Worm (Caenorhabditis elegans) whole organism, late embryonic: ENCODE measurements around the gene srj-22.
A peak's percentile ranks its signal among the peaks of the same experiment; 100 is the strongest.

Experiments used
- C38D4.7 ChIP-seq: fragments of 200-800 bp; sonication (Bioruptor generic); optimal IDR thresholded peaks from 2 replicates; lab custom pipeline; 2018; ENCODE audit warnings: mild to moderate bottlenecking, missing genetic modification characterization, moderate library complexity, missing compliant biosample characterization
- K02D7.2 ChIP-seq: sonication (generic microtip); optimal IDR thresholded peaks from 2 replicates; lab custom pipeline; 2017; ENCODE audit warnings: mild to moderate bottlenecking, missing genetic modification characterization, missing compliant biosample characterization
- Y22D7AL.16 ChIP-seq: sonication (generic microtip); optimal IDR thresholded peaks from 2 replicates; lab custom pipeline; 2016; ENCODE audit warnings: missing genetic modification characterization, missing compliant biosample characterization
- ama-1 ChIP-seq: fragments of 150-350 bp; optimal IDR thresholded peaks from 2 replicates; lab custom pipeline; 2014
- ceh-19 ChIP-seq: fragments of 200-800 bp; sonication (Bioruptor generic); optimal IDR thresholded peaks from 2 replicates; lab custom pipeline; 2018; ENCODE audit warnings: mild to moderate bottlenecking, missing genetic modification characterization, missing compliant biosample characterization
- ceh-24 ChIP-seq: sonication (generic microtip); optimal IDR thresholded peaks from 2 replicates; lab custom pipeline; 2016; ENCODE audit warnings: mild to moderate bottlenecking, missing genetic modification characterization, missing compliant biosample characterization
- ceh-30 ChIP-seq: fragments of 150-350 bp; optimal IDR thresholded peaks from 2 replicates; lab custom pipeline; 2014; ENCODE audit warnings: missing biosample characterization, missing genetic modification characterization
- ceh-45 ChIP-seq: fragments of 200-800 bp; sonication (Bioruptor generic); IDR thresholded peaks from 2 replicates; pipeline ENCODE4 v1.3.6; 2022; ENCODE audit warnings: missing genetic modification reagents, missing genetic modification characterization, missing compliant biosample characterization
- ceh-9 ChIP-seq: sonication (generic microtip); optimal IDR thresholded peaks from 2 replicates; lab custom pipeline; 2016; ENCODE audit warnings: mild to moderate bottlenecking, missing genetic modification characterization, inconsistent platforms, missing compliant biosample characterization
- dmd-4 ChIP-seq: sonication (generic microtip); optimal IDR thresholded peaks from 2 replicates; lab custom pipeline; 2016; ENCODE audit warnings: borderline replicate concordance, missing genetic modification characterization, missing compliant biosample characterization
- dve-1 ChIP-seq: sonication (generic microtip); optimal IDR thresholded peaks from 2 replicates; lab custom pipeline; 2017; ENCODE audit warnings: antibody characterized with exemption, mild to moderate bottlenecking, missing genetic modification characterization, missing compliant biosample characterization
- eyg-1 ChIP-seq: sonication (generic microtip); optimal IDR thresholded peaks from 2 replicates; lab custom pipeline; 2016; ENCODE audit warnings: missing genotype, missing genetic modification characterization, missing compliant biosample characterization
- fax-1 ChIP-seq: sonication (generic microtip); optimal IDR thresholded peaks from 2 replicates; lab custom pipeline; 2016; ENCODE audit warnings: missing genotype, missing genetic modification characterization, missing compliant biosample characterization
- fkh-6 ChIP-seq: sonication (generic microtip); optimal IDR thresholded peaks from 2 replicates; lab custom pipeline; 2016; ENCODE audit warnings: missing genetic modification characterization, missing compliant biosample characterization
- gmeb-2 ChIP-seq: sonication (generic microtip); optimal IDR thresholded peaks from 2 replicates; lab custom pipeline; 2016; ENCODE audit warnings: missing genetic modification characterization, inconsistent platforms, missing compliant biosample characterization
- hlh-13 ChIP-seq: fragments of 200-800 bp; sonication (Bioruptor generic); optimal IDR thresholded peaks from 2 replicates; lab custom pipeline; 2018; ENCODE audit warnings: mild to moderate bottlenecking, missing genetic modification characterization, missing compliant biosample characterization
- hlh-15 ChIP-seq: sonication (generic microtip); optimal IDR thresholded peaks from 2 replicates; lab custom pipeline; 2016; ENCODE audit warnings: missing genetic modification characterization, missing compliant biosample characterization
- hlh-6 ChIP-seq: sonication (generic microtip); optimal IDR thresholded peaks from 2 replicates; lab custom pipeline; 2016; ENCODE audit warnings: missing genotype, missing genetic modification characterization, missing compliant biosample characterization
- hlh-8 ChIP-seq: sonication (generic microtip); optimal IDR thresholded peaks from 2 replicates; lab custom pipeline; 2016; ENCODE audit warnings: missing genotype, missing genetic modification characterization, missing compliant biosample characterization
- madf-2 ChIP-seq: sonication (generic microtip); optimal IDR thresholded peaks from 2 replicates; lab custom pipeline; 2017; ENCODE audit warnings: missing genetic modification characterization, missing compliant biosample characterization
- mec-3 ChIP-seq: sonication (generic microtip); optimal IDR thresholded peaks from 2 replicates; lab custom pipeline; 2016; ENCODE audit warnings: borderline replicate concordance, missing genetic modification characterization, missing compliant biosample characterization
- nhr-11 ChIP-seq: fragments of 150-350 bp; optimal IDR thresholded peaks from 2 replicates; lab custom pipeline; 2014; ENCODE audit warnings: missing biosample characterization, missing genetic modification characterization
- nhr-232 ChIP-seq: sonication (generic microtip); optimal IDR thresholded peaks from 2 replicates; lab custom pipeline; 2016; ENCODE audit warnings: missing genetic modification characterization, missing compliant biosample characterization
- npax-4 ChIP-seq: sonication (generic microtip); optimal IDR thresholded peaks from 2 replicates; lab custom pipeline; 2016; ENCODE audit warnings: missing genetic modification characterization, missing compliant biosample characterization
- odd-2 ChIP-seq: sonication (generic microtip); optimal IDR thresholded peaks from 2 replicates; lab custom pipeline; 2017; ENCODE audit warnings: antibody characterized with exemption, mild to moderate bottlenecking, missing genetic modification characterization, missing compliant biosample characterization
- pag-3 ChIP-seq: sonication (generic microtip); optimal IDR thresholded peaks from 2 replicates; lab custom pipeline; 2016; ENCODE audit warnings: missing compliant biosample characterization, missing genetic modification characterization, borderline replicate concordance
- pha-2 ChIP-seq: sonication (generic microtip); optimal IDR thresholded peaks from 2 replicates; lab custom pipeline; 2017; ENCODE audit warnings: mild to moderate bottlenecking, missing genetic modification characterization, missing compliant biosample characterization
- pha-4 ChIP-seq: fragments of 150-350 bp; optimal IDR thresholded peaks from 2 replicates; lab custom pipeline; 2018; ENCODE audit warnings: missing biosample characterization, missing genetic modification reagents, missing genetic modification characterization
- pros-1 ChIP-seq: fragments of 150-350 bp; optimal IDR thresholded peaks from 2 replicates; lab custom pipeline; 2014; ENCODE audit warnings: missing biosample characterization, missing genetic modification reagents, missing genetic modification characterization
- rnt-1 ChIP-seq: sonication (generic microtip); optimal IDR thresholded peaks from 2 replicates; lab custom pipeline; 2016; ENCODE audit warnings: missing genetic modification characterization, missing compliant biosample characterization
- sdc-2 ChIP-seq: sonication (generic microtip); optimal IDR thresholded peaks from 2 replicates; lab custom pipeline; 2016; ENCODE audit warnings: missing genotype, missing genetic modification characterization, missing compliant biosample characterization
- sox-4 ChIP-seq: sonication (generic microtip); optimal IDR thresholded peaks from 2 replicates; lab custom pipeline; 2017; ENCODE audit warnings: mild to moderate bottlenecking, missing genetic modification characterization, inconsistent platforms, missing compliant biosample characterization
- tbx-2 ChIP-seq: sonication (generic microtip); optimal IDR thresholded peaks from 2 replicates; lab custom pipeline; 2016; ENCODE audit warnings: missing genetic modification characterization, missing compliant biosample characterization
- tbx-7 ChIP-seq: sonication (generic microtip); optimal IDR thresholded peaks from 2 replicates; lab custom pipeline; 2016; ENCODE audit warnings: missing genotype, missing genetic modification characterization, missing compliant biosample characterization
- unc-3 ChIP-seq, 2 experiments: fragments of 200-800 bp in 1 of 2; sonication (Bioruptor generic) in 1 of 2; sonication (generic microtip) in 1 of 2; conservative IDR thresholded peaks in 1 of 2; optimal IDR thresholded peaks in 1 of 2; 2 replicates each; pipeline versions ENCODE4 v1.3.6 to Lab custom; 2016 to 2022; ENCODE audit warnings: missing compliant biosample characterization in 2 of 2, missing genetic modification characterization in 2 of 2, missing genetic modification reagents in 1 of 2
- unc-86 ChIP-seq: sonication (generic microtip); optimal IDR thresholded peaks from 2 replicates; lab custom pipeline; 2016; ENCODE audit warnings: missing genetic modification characterization, missing compliant biosample characterization
- zip-5 ChIP-seq: sonication (generic microtip); optimal IDR thresholded peaks from 2 replicates; lab custom pipeline; 2016; ENCODE audit warnings: missing genetic modification characterization, missing compliant biosample characterization
- ztf-16 ChIP-seq: sonication (generic microtip); optimal IDR thresholded peaks from 2 replicates; lab custom pipeline; 2017; ENCODE audit warnings: missing genetic modification characterization, missing compliant biosample characterization

Gene srj-22

DNA sequence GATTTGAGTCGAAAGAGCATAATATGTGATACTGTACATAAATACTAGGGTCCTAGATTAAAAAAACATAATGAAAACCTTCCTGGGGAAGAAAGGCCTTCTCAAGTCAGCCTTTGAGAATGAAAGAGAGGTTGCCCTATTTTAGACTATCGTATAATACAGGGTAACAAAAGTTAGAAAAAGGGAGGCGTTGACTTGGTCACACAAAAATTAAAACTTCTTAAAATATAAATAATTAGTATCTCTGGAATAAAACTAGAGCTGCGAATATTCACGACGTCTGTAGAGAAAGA, 31.0 kb downstream of the srj-22 start:
- no peak for TF ChIP-seq eyg-1

DNA sequence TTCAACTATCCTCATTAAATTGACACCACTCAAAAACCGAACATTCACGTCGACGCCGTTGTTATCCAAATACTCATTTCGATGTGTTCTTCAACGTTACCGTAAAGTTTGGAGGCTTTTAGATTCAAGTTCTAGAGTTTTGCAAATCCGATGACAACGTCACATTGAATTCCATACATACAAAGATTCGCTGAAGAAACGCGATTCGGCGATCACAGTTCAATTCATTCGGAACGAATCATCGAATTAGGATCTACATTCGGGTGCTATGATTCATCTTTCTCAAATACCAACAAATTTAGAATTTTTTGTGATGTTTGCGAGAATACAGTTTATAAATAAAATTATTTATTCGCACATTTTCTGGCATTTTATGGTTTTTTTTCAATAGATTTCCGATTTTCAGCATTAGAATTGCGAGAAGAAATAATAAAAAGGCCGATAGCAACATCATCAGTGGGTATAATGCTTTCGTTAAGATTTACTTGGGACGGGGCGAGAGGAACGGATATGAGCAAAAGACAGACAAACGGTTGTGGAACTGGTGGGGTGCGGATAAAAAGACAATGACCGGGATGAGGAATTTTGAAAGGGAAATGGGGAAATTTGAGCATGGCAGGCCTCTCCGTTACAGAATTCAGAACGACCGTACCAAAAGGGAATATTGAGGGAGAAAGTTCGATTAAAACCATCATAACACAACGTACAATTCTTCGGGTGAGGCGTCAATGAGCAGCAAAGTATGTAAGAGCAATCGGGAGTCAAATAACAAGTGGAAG, 31.5 kb downstream of the srj-22 start:
- no peak for TF ChIP-seq rnt-1 (tag; lab: Kevin White, UChicago)
- TF ChIP-seq ama-1, result peak; percentile 45

DNA sequence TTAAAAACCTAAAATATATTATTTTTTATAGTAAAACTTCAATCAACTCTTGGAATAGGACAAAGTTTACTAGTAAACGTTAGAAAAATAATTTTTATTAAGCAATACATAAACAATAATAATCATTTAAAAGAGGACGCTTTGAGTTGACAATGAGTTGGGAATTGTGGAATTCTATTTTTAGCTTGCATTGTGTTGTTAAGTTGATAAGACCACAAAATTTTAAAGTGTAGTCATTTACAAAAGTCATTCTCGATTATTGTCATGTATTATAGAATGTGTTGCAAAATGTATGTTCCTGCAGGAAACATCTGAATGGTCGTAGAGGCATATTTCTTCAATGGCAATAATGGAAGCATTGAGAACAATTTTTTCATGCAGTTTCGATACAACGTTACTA, 32.5 kb downstream of the srj-22 start:
- no peak for TF ChIP-seq sdc-2 (tag; lab: Kevin White, UChicago)
- TF ChIP-seq rnt-1 (tag; lab: Kevin White, UChicago), result no peak
- no peak for TF ChIP-seq hlh-13 (GFP tag; lab: Kevin White, UChicago)
- no peak for TF ChIP-seq zip-5 (tag; lab: Kevin White, UChicago)
- no peak for TF ChIP-seq ceh-24 (tag; lab: Kevin White, UChicago)
- no peak for TF ChIP-seq unc-86 (tag; lab: Kevin White, UChicago)
- no peak for TF ChIP-seq mec-3 (tag; lab: Kevin White, UChicago)
- TF ChIP-seq dve-1 (tag; lab: Kevin White, UChicago), result no peak
- TF ChIP-seq C38D4.7 (GFP tag; lab: Kevin White, UChicago), result no peak
- TF ChIP-seq tbx-7, result no peak
- no peak for TF ChIP-seq tbx-2 (tag; lab: Kevin White, UChicago)

DNA sequence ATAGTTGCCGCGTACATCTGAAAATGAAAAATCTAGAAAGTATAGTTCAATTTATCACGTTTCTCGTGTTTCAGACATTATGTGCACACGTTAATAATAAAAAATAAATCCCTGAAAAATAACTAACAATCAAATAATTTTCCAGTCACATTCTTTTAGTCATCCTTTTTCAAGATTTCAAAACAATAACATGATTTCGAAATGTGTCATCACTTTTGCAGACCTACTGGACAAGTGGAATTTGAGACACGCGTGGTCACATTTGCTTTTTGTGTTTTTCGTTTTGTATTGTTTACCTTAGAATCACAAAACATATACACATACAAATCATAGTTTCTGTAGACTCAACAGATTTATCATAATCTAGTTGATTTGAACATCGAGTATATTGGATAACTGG, 34.2 kb downstream of the srj-22 start:
- TF ChIP-seq npax-4, result no peak
- no peak for TF ChIP-seq pros-1
- TF ChIP-seq fax-1 (tag; lab: Kevin White, UChicago), result no peak
- TF ChIP-seq sox-4, result no peak
- TF ChIP-seq pag-3 (tag; lab: Kevin White, UChicago), result no peak
- TF ChIP-seq ceh-45 (GFP tag; lab: Robert Waterston, UW), result no peak

DNA sequence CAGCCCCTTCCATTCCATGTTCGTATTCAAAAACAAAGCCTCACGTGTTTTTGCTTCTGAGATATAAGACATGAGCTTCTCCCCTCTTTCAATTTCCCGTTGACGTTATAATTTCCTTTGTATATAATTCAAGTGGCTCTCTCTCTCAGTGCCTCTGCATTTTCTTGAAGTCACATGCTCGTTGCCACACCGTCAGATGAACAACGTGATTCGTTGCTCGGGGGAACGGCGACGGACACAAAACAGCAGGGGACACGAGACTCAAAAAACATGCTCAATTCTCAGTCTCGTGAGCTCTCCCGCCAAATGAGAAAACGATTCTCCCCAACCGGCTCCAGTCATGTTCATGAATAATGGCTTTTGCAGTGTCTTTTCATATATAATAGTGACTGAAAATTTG, 35.2 kb downstream of the srj-22 start:
- TF ChIP-seq ceh-19 (GFP tag; lab: Kevin White, UChicago), result no peak
- TF ChIP-seq pha-4 (tag; lab: Kevin White, UChicago), result no peak
- no peak for TF ChIP-seq hlh-8 (tag; lab: Kevin White, UChicago)
- no peak for TF ChIP-seq hlh-15 (tag; lab: Kevin White, UChicago)
- TF ChIP-seq nhr-232 (tag; lab: Kevin White, UChicago), result no peak
- no peak for TF ChIP-seq ceh-30 (tag; lab: Kevin White, UChicago)
- TF ChIP-seq odd-2 (tag; lab: Kevin White, UChicago), result no peak
- TF ChIP-seq hlh-13 (GFP tag; lab: Kevin White, UChicago), result no peak
- TF ChIP-seq madf-2 (tag; lab: Kevin White, UChicago), result no peak
- no peak for TF ChIP-seq Y22D7AL.16 (tag; lab: Kevin White, UChicago)
- TF ChIP-seq, all 69 proteins: peak for 0

DNA sequence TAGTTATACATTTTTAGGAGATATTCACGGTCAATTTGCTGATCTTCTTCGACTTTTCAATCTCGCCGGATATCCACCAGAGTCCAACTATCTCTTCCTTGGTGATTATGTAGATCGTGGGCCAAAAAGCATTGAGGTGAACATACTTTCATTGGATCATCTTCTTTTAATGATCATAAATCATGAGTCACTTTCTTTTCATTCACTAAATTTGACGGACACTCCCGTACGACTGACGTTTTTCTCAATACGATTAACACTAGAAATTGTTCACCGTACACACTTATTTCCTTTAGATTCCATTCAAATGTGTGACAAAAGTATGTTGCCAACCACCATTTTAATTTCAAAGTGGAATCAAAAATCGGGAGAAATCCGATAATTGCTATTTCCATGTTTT, 40.6 kb downstream of the srj-22 start:
- TF ChIP-seq K02D7.2 (tag; lab: Kevin White, UChicago) (no peak), nhr-11 (tag; lab: Kevin White, UChicago) (no peak), sdc-2 (tag; lab: Kevin White, UChicago) (no peak)
- TF ChIP-seq, all 69 proteins: peak for 0

DNA sequence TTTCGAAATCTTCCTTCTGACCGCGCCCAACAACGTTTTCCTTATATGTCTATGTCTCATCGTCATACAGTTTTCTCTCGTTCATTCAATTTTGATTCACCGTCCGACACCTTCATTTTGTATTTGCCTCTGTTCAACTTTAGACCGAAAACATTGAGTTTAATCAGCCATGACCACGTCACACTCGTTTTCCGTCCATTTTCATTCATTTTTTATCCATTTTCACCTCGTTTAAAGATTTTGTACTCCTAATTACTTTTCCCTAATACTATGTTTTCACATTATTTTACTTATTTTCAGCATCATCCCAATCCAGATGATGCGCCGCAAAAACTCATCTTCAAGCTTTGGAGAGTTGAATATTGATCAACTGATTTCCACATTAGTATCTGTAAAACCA, 41.3 kb downstream of the srj-22 start, which contains the start of gene pph-1:
TSS of gene pph-1 (plus strand) at position 301 of the 400 bp plus-strand sequence.
- no peak for TF ChIP-seq ceh-9 (tag; lab: Kevin White, UChicago)
- TF ChIP-seq hlh-13 (GFP tag; lab: Kevin White, UChicago), result no peak
- no peak for TF ChIP-seq gmeb-2 (tag; lab: Kevin White, UChicago)
- TF ChIP-seq pha-2 (tag; lab: Kevin White, UChicago), result no peak
- no peak for TF ChIP-seq pag-3 (tag; lab: Kevin White, UChicago)
- TF ChIP-seq ceh-19 (GFP tag; lab: Kevin White, UChicago), result no peak
- no peak for TF ChIP-seq pros-1
- TF ChIP-seq hlh-6 (tag; lab: Kevin White, UChicago), result no peak
- TF ChIP-seq dmd-4, result no peak
- TF ChIP-seq unc-3 (GFP tag; conservative IDR thresholded peaks at IDR 0.05; lab: Robert Waterston, UW), result no peak
- no peak for TF ChIP-seq unc-3 (tag; optimal IDR thresholded peaks at IDR 0.05; lab: Kevin White, UChicago)
- TF ChIP-seq ztf-16 (tag; lab: Kevin White, UChicago), result no peak
- no peak for TF ChIP-seq Y22D7AL.16 (tag; lab: Kevin White, UChicago)
- TF ChIP-seq C38D4.7 (GFP tag; lab: Kevin White, UChicago), result no peak
- no peak for TF ChIP-seq odd-2 (tag; lab: Kevin White, UChicago)
- no peak for TF ChIP-seq fkh-6 (tag; lab: Kevin White, UChicago)
